Worm (Caenorhabditis elegans): ENCODE measurements around the gene dod-23.

DNA sequence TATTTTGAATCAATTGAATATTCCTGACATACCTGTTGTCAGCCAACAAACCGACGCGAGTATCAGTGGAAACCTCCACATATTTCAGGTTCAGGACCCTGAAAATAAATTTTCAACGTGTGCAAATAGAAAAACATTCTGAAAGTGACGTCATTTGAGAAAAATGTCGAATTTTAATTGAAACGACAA, 29.7 kb upstream of the dod-23 start, which contains the start of gene F14E5.2:
- TF ChIP-seq scrt-1 (GFP tag; IDR thresholded peaks at IDR 0.05) (no peak), ama-1 (optimal IDR thresholded peaks at IDR 0.05) (no peak), hmg-4 (GFP tag; optimal IDR thresholded peaks at IDR 0.05) (no peak), flt-1 (GFP tag; IDR thresholded peaks at IDR 0.05) (no peak), pes-1 (GFP tag; IDR thresholded peaks at IDR 0.05) (no peak)

All from whole organism, early embryonic.